Worm (Caenorhabditis elegans) whole organism, L4 larva: ENCODE data around the gene Y22D7AL.3.

Source experiments
- D1046.2 ChIP-seq: fragments of 200-800 bp; sonication (Bioruptor generic); IDR thresholded peaks from 2 replicates; pipeline ENCODE4 v1.3.6; 2022; ENCODE audit warnings: missing genetic modification characterization, missing compliant biosample characterization
- F10B5.3 ChIP-seq: sonication (generic microtip); optimal IDR thresholded peaks from 2 replicates; lab custom pipeline; 2016; ENCODE audit warnings: mild to moderate bottlenecking, missing genetic modification characterization, missing compliant biosample characterization
- F37D6.2 ChIP-seq: sonication (generic microtip); optimal IDR thresholded peaks from 2 replicates; lab custom pipeline; 2016; ENCODE audit warnings: mild to moderate bottlenecking, missing genetic modification characterization, missing compliant biosample characterization
- F44E2.7 ChIP-seq: fragments of 200-800 bp; sonication (Bioruptor generic); IDR thresholded peaks from 2 replicates; pipeline ENCODE4 v2.1.2; 2022; ENCODE audit warnings: missing genetic modification characterization, missing compliant biosample characterization
- F49E8.2 ChIP-seq: sonication (generic microtip); optimal IDR thresholded peaks from 2 replicates; lab custom pipeline; 2016; ENCODE audit warnings: missing compliant biosample characterization, mild to moderate bottlenecking, missing genetic modification characterization, borderline replicate concordance
- T20F7.1 ChIP-seq: fragments of 200-800 bp; sonication (Bioruptor generic); optimal IDR thresholded peaks from 2 replicates; lab custom pipeline; 2018; ENCODE audit warnings: mild to moderate bottlenecking, missing genetic modification characterization, missing compliant biosample characterization
- Y105C5A.15 ChIP-seq: fragments of 200-800 bp; sonication (Bioruptor generic); IDR thresholded peaks from 2 replicates; pipeline ENCODE4 v1.3.6; 2022; ENCODE audit warnings: missing genetic modification characterization, missing compliant biosample characterization
- Y48G9A.11 ChIP-seq: fragments of 200-800 bp; sonication (Bioruptor generic); IDR thresholded peaks from 2 replicates; pipeline ENCODE4 v1.3.6; 2022; ENCODE audit warnings: missing genetic modification reagents, missing genetic modification characterization, missing compliant biosample characterization
- aly-2 ChIP-seq: sonication (generic microtip); optimal IDR thresholded peaks from 2 replicates; lab custom pipeline; 2018; ENCODE audit warnings: missing biosample characterization, missing genetic modification characterization
- ama-1 ChIP-seq: fragments of 150-350 bp; optimal IDR thresholded peaks from 2 replicates; lab custom pipeline; 2014; ENCODE audit warnings: inconsistent platforms, mixed read lengths
- arid-1 ChIP-seq: fragments of 200-800 bp; sonication (Bioruptor generic); conservative IDR thresholded peaks from 2 replicates; pipeline ENCODE4 v1.3.6; 2022; ENCODE audit warnings: missing genetic modification reagents, missing genetic modification characterization, missing compliant biosample characterization
- ceh-20 ChIP-seq: fragments of 200-800 bp; sonication (Bioruptor generic); IDR thresholded peaks from 2 replicates; pipeline ENCODE4 v1.3.6; 2022; ENCODE audit warnings: missing genetic modification reagents, missing genetic modification characterization, missing compliant biosample characterization
- ceh-28 ChIP-seq: fragments of 150-350 bp; optimal IDR thresholded peaks from 2 replicates; lab custom pipeline; 2014; ENCODE audit warnings: missing biosample characterization, missing genetic modification reagents, missing genetic modification characterization
- ceh-44 ChIP-seq: fragments of 200-800 bp; sonication (Bioruptor generic); IDR thresholded peaks from 2 replicates; pipeline ENCODE4 v1.3.6; 2022; ENCODE audit warnings: missing genetic modification reagents, missing genetic modification characterization, missing compliant biosample characterization
- ceh-62 ChIP-seq: sonication (generic microtip); optimal IDR thresholded peaks from 2 replicates; lab custom pipeline; 2017; ENCODE audit warnings: missing biosample characterization, missing genetic modification characterization
- ces-1 ChIP-seq: fragments of 150-350 bp; sonication (generic microtip); optimal IDR thresholded peaks from 4 replicates; lab custom pipeline; 2014; ENCODE audit warnings: missing biosample characterization, missing genetic modification reagents, missing genetic modification characterization
- daf-12 ChIP-seq: fragments of 150-350 bp; optimal IDR thresholded peaks from 2 replicates; lab custom pipeline; 2014; ENCODE audit warnings: missing biosample characterization, missing genetic modification reagents, missing genetic modification characterization
- daf-16 ChIP-seq, 3 experiments: sonication (generic microtip); optimal IDR thresholded peaks; 2 replicates each; lab custom pipeline; 2016 to 2017; ENCODE audit warnings: missing genetic modification characterization in 3 of 3, missing genetic modification reagents in 3 of 3, mild to moderate bottlenecking in 2 of 3, missing compliant biosample characterization in 2 of 3, missing biosample characterization in 1 of 3, moderate library complexity in 1 of 3
- daf-19 ChIP-seq: fragments of 200-800 bp; sonication (Bioruptor generic); conservative IDR thresholded peaks from 2 replicates; pipeline ENCODE4 v1.3.6; 2022; ENCODE audit warnings: missing genetic modification characterization, missing compliant biosample characterization
- dmd-6 ChIP-seq: fragments of 200-800 bp; sonication (Bioruptor generic); IDR thresholded peaks from 2 replicates; pipeline ENCODE4 v1.3.6; 2022; ENCODE audit warnings: missing genetic modification reagents, missing genetic modification characterization, missing compliant biosample characterization
- dve-1 ChIP-seq: sonication (generic microtip); optimal IDR thresholded peaks from 2 replicates; lab custom pipeline; 2017; ENCODE audit warnings: antibody characterized with exemption, mild to moderate bottlenecking, missing genetic modification characterization, missing compliant biosample characterization; ENCODE audit not compliant: insufficient read depth
- fos-1 ChIP-seq: fragments of 150-350 bp; optimal IDR thresholded peaks from 2 replicates; lab custom pipeline; 2014; ENCODE audit warnings: missing biosample characterization, missing genetic modification characterization
- hlh-11 ChIP-seq: fragments of 200-800 bp; sonication (Bioruptor generic); optimal IDR thresholded peaks from 2 replicates; lab custom pipeline; 2018; ENCODE audit warnings: mild to moderate bottlenecking, missing genetic modification characterization, missing compliant biosample characterization
- hlh-30 ChIP-seq: sonication (generic microtip); optimal IDR thresholded peaks from 2 replicates; lab custom pipeline; 2017; ENCODE audit warnings: antibody characterized with exemption, mild to moderate bottlenecking, missing genetic modification characterization, missing compliant biosample characterization; ENCODE audit not compliant: insufficient read depth
- hmg-1.1 ChIP-seq: fragments of 200-800 bp; sonication (Bioruptor generic); IDR thresholded peaks from 2 replicates; pipeline ENCODE4 v1.3.6; 2022; ENCODE audit warnings: missing genetic modification reagents, missing genetic modification characterization, missing compliant biosample characterization
- lim-7 ChIP-seq: fragments of 200-800 bp; sonication (Bioruptor generic); IDR thresholded peaks from 2 replicates; pipeline ENCODE4 v1.3.6; 2022; ENCODE audit warnings: missing genetic modification characterization, missing compliant biosample characterization
- lin-1 ChIP-seq: fragments of 200-800 bp; sonication (Bioruptor generic); IDR thresholded peaks from 2 replicates; pipeline ENCODE4 v1.3.6; 2022; ENCODE audit warnings: missing genetic modification reagents, missing genetic modification characterization, missing compliant biosample characterization
- lin-13 ChIP-seq: fragments of 150-350 bp; optimal IDR thresholded peaks from 2 replicates; lab custom pipeline; 2014; ENCODE audit warnings: missing biosample characterization, missing genetic modification reagents, missing genetic modification characterization
- lin-15B ChIP-seq: fragments of 150-350 bp; sonication (generic microtip); optimal IDR thresholded peaks from 3 replicates; lab custom pipeline; 2014; ENCODE audit warnings: missing biosample characterization, missing genetic modification characterization
- lin-39 ChIP-seq: fragments of 150-350 bp; optimal IDR thresholded peaks from 2 replicates; lab custom pipeline; 2014; ENCODE audit warnings: missing biosample characterization, missing genetic modification reagents, missing genetic modification characterization
- lir-3 ChIP-seq: sonication (generic microtip); optimal IDR thresholded peaks from 2 replicates; lab custom pipeline; 2016; ENCODE audit warnings: mild to moderate bottlenecking, missing genetic modification characterization, missing compliant biosample characterization
- mdl-1 ChIP-seq, 2 experiments: fragments of 150-350 bp in 1 of 2; sonication (generic microtip) in 1 of 2; optimal IDR thresholded peaks; 2 replicates each; lab custom pipeline; 2014 to 2017; ENCODE audit warnings: missing biosample characterization in 2 of 2, missing genetic modification characterization in 2 of 2
- mep-1 ChIP-seq: fragments of 150-350 bp; sonication (generic microtip); optimal IDR thresholded peaks from 3 replicates; lab custom pipeline; 2014; ENCODE audit warnings: missing biosample characterization, missing genetic modification characterization
- nhr-11 ChIP-seq: fragments of 150-350 bp; optimal IDR thresholded peaks from 2 replicates; lab custom pipeline; 2014; ENCODE audit warnings: missing biosample characterization, missing genetic modification characterization
- nhr-237 ChIP-seq: sonication (generic microtip); optimal IDR thresholded peaks from 2 replicates; lab custom pipeline; 2017; ENCODE audit warnings: missing biosample characterization, missing genetic modification characterization
- nhr-25 ChIP-seq: sonication (generic microtip); optimal IDR thresholded peaks from 2 replicates; lab custom pipeline; 2017; ENCODE audit warnings: missing genetic modification characterization, mild to moderate bottlenecking, missing compliant biosample characterization, antibody characterized with exemption, moderate library complexity, borderline replicate concordance; ENCODE audit not compliant: insufficient read depth
- nhr-28 ChIP-seq: fragments of 150-350 bp; optimal IDR thresholded peaks from 2 replicates; lab custom pipeline; 2014; ENCODE audit warnings: missing biosample characterization, missing genetic modification characterization
- nhr-48 ChIP-seq: sonication (generic microtip); optimal IDR thresholded peaks from 2 replicates; lab custom pipeline; 2016; ENCODE audit warnings: mild to moderate bottlenecking, missing genetic modification characterization, missing compliant biosample characterization
- nhr-76 ChIP-seq: fragments of 150-350 bp; optimal IDR thresholded peaks from 2 replicates; lab custom pipeline; 2014; ENCODE audit warnings: missing biosample characterization, missing genetic modification characterization
- pha-4 ChIP-seq, 2 experiments: fragments of 150-350 bp in 1 of 2; fragments of 200-800 bp in 1 of 2; sonication (Bioruptor generic) in 1 of 2; IDR thresholded peaks in 1 of 2; optimal IDR thresholded peaks in 1 of 2; 2 replicates each; pipeline versions ENCODE4 v1.3.6 to Lab custom; 2014 to 2022; ENCODE audit warnings: missing genetic modification characterization in 2 of 2, missing genetic modification reagents in 2 of 2, missing biosample characterization in 1 of 2, missing compliant biosample characterization in 1 of 2
- pqm-1 ChIP-seq: sonication (generic microtip); optimal IDR thresholded peaks from 2 replicates; lab custom pipeline; 2017; ENCODE audit warnings: missing biosample characterization, missing genetic modification characterization
- rbr-2 ChIP-seq: sonication (generic microtip); optimal IDR thresholded peaks from 2 replicates; lab custom pipeline; 2016; ENCODE audit warnings: missing genotype, missing genetic modification characterization, missing compliant biosample characterization
- saeg-2 ChIP-seq: fragments of 200-800 bp; sonication (Bioruptor generic); IDR thresholded peaks from 2 replicates; pipeline ENCODE4 v1.3.6; 2022; ENCODE audit warnings: missing genetic modification reagents, missing genetic modification characterization, missing compliant biosample characterization
- sdz-12 ChIP-seq: fragments of 200-800 bp; sonication (Bioruptor generic); optimal IDR thresholded peaks from 2 replicates; lab custom pipeline; 2018; ENCODE audit warnings: mild to moderate bottlenecking, missing genetic modification characterization, missing compliant biosample characterization
- skn-1 ChIP-seq: fragments of 150-350 bp; optimal IDR thresholded peaks from 2 replicates; lab custom pipeline; 2014; ENCODE audit warnings: missing biosample characterization, missing genetic modification characterization
- snpc-4 ChIP-seq: fragments of 150-350 bp; optimal IDR thresholded peaks from 2 replicates; lab custom pipeline; 2014; ENCODE audit warnings: missing biosample characterization, missing genetic modification characterization
- unc-39 ChIP-seq: sonication (generic microtip); optimal IDR thresholded peaks from 2 replicates; lab custom pipeline; 2017; ENCODE audit warnings: missing biosample characterization, missing genetic modification characterization
- unc-62 ChIP-seq, 3 experiments: fragments of 150-350 bp in 1 of 3; sonication (generic microtip); optimal IDR thresholded peaks in 2 of 3; peaks in 1 of 3; 1 replicate in 1 of 3; 2 replicates in 2 of 3; lab custom pipeline; 2014 to 2017; ENCODE audit warnings: missing biosample characterization in 3 of 3, missing genetic modification characterization in 3 of 3, missing genetic modification reagents in 3 of 3, missing genotype in 1 of 3
- zag-1 ChIP-seq: fragments of 150-350 bp; optimal IDR thresholded peaks from 2 replicates; lab custom pipeline; 2014; ENCODE audit warnings: missing biosample characterization, missing genetic modification characterization
- zfp-3 ChIP-seq: fragments of 200-800 bp; sonication (Bioruptor generic); conservative IDR thresholded peaks from 2 replicates; pipeline ENCODE4 v1.3.6; 2022; ENCODE audit warnings: missing genetic modification reagents, missing genetic modification characterization, missing compliant biosample characterization

Gene Y22D7AL.3

ce11 chrIII:1680996-1681395, 39.7 kb downstream of the Y22D7AL.3 start:
- TF ChIP-seq hmg-1.1 (peak; percentile 71), lim-7 (GFP tag; lab: Robert Waterston, UW) (no peak), ceh-44 (GFP tag; lab: Robert Waterston, UW) (no peak), daf-16 (GFP tag; optimal IDR thresholded peaks at IDR 0.05; lab: Kevin White, UChicago) (peak in 1 of 2 experiments; percentile 32), daf-16 (tag; optimal IDR thresholded peaks at IDR 0.05; lab: Kevin White, UChicago) (peak; percentile 82), fos-1 (tag; lab: Kevin White, UChicago) (no peak), F10B5.3 (tag; lab: Kevin White, UChicago) (no peak), zag-1 (no peak), hlh-11 (tag; lab: Kevin White, UChicago) (peak; percentile 95), dve-1 (tag; lab: Kevin White, UChicago) (peak; percentile 90), nhr-11 (tag; lab: Kevin White, UChicago) (peak; percentile 53), snpc-4 (tag; lab: Kevin White, UChicago) (no peak), ceh-62 (tag; lab: Kevin White, UChicago) (no peak), D1046.2 (GFP tag; lab: Robert Waterston, UW) (no peak), lin-15B (no peak), dmd-6 (peak; percentile 94), rbr-2 (peak; percentile 63), sdz-12 (no peak), daf-19 (GFP tag; lab: Robert Waterston, UW) (no peak), daf-12 (no peak), aly-2 (tag; lab: Kevin White, UChicago) (no peak), F49E8.2 (no peak), ama-1 (no peak), T20F7.1 (GFP tag; lab: Kevin White, UChicago) (no peak), lin-13 (GFP tag; lab: Kevin White, UChicago) (peak; percentile 68), nhr-28 (tag; lab: Kevin White, UChicago) (peak; percentile 93), lir-3 (tag; lab: Kevin White, UChicago) (no peak), lin-39 (tag; lab: Kevin White, UChicago) (no peak), Y105C5A.15 (GFP tag; lab: Robert Waterston, UW) (no peak), skn-1 (no peak), pha-4 (GFP tag; IDR thresholded peaks at IDR 0.05; lab: Robert Waterston, UW) (no peak), pha-4 (tag; optimal IDR thresholded peaks at IDR 0.05; lab: Kevin White, UChicago) (no peak), Y48G9A.11 (GFP tag; lab: Robert Waterston, UW) (no peak), zfp-3 (GFP tag; lab: Robert Waterston, UW) (0 out of 2 replicates have a peak, but pooled peaks have one; percentile 44), hlh-30 (tag; lab: Kevin White, UChicago) (peak; percentile 84), ceh-28 (tag; lab: Kevin White, UChicago) (no peak), saeg-2 (GFP tag; lab: Robert Waterston, UW) (peak; percentile 34; the same call in 1 of the 2 replicates), nhr-25 (tag; lab: Kevin White, UChicago) (no peak), mep-1 (tag; lab: Kevin White, UChicago) (peak; percentile 81), unc-39 (no peak), nhr-76 (no peak), F37D6.2 (tag; lab: Kevin White, UChicago) (no peak), nhr-237 (tag; lab: Kevin White, UChicago) (no peak), arid-1 (GFP tag; lab: Robert Waterston, UW) (no peak), mdl-1 (tag; optimal IDR thresholded peaks at IDR 0.05; lab: Kevin White, UChicago) (peak in 1 of 2 experiments; percentile 80), ceh-20 (GFP tag; lab: Robert Waterston, UW) (peak; percentile 97), pqm-1 (tag; lab: Kevin White, UChicago) (peak; percentile 83), nhr-48 (tag; lab: Kevin White, UChicago) (peak; percentile 68), lin-1 (GFP tag; lab: Robert Waterston, UW) (peak; percentile 98), unc-62 (GFP tag; optimal IDR thresholded peaks at IDR 0.05 in 1 of 2; lab: Kevin White, UChicago) (peak in 1 of 2 experiments; percentile 91), unc-62 (tag; optimal IDR thresholded peaks at IDR 0.05; lab: Kevin White, UChicago) (no peak), ces-1 (no peak), F44E2.7 (GFP tag; lab: Robert Waterston, UW) (no peak)
